Worm (Caenorhabditis elegans) whole organism, L2 larva: ENCODE results near the gene acp-6.

Experiments used
- C34F6.9 ChIP-seq: fragments of 150-350 bp; optimal IDR thresholded peaks from 2 replicates; lab custom pipeline; 2014; ENCODE audit warnings: missing biosample characterization, missing genetic modification characterization
- F13H6.1 ChIP-seq: sonication (generic microtip); optimal IDR thresholded peaks from 2 replicates; lab custom pipeline; 2016; ENCODE audit warnings: missing genetic modification characterization, missing compliant biosample characterization
- R02D3.7 ChIP-seq: fragments of 150-350 bp; optimal IDR thresholded peaks from 2 replicates; lab custom pipeline; 2014; ENCODE audit warnings: missing biosample characterization, missing genetic modification characterization
- Y55F3AM.14 ChIP-seq: fragments of 200-800 bp; sonication (Bioruptor generic); optimal IDR thresholded peaks from 2 replicates; lab custom pipeline; 2018; ENCODE audit warnings: mild to moderate bottlenecking, missing genetic modification characterization, missing compliant biosample characterization
- ZK546.5 ChIP-seq: sonication (generic microtip); optimal IDR thresholded peaks from 2 replicates; lab custom pipeline; 2017; ENCODE audit warnings: missing biosample characterization, missing genetic modification characterization
- blmp-1 ChIP-seq: sonication (generic microtip); optimal IDR thresholded peaks from 2 replicates; lab custom pipeline; 2017; ENCODE audit warnings: missing genetic modification characterization, mild to moderate bottlenecking, missing compliant biosample characterization, antibody characterized with exemption, moderate library complexity; ENCODE audit not compliant: insufficient read depth
- ceh-82 ChIP-seq: fragments of 150-350 bp; optimal IDR thresholded peaks from 2 replicates; lab custom pipeline; 2014; ENCODE audit warnings: missing biosample characterization, missing genetic modification characterization
- crh-2 ChIP-seq: sonication (generic microtip); optimal IDR thresholded peaks from 2 replicates; lab custom pipeline; 2017; ENCODE audit warnings: missing biosample characterization, missing genetic modification characterization
- egl-27 ChIP-seq: sonication (generic microtip); optimal IDR thresholded peaks from 3 replicates; lab custom pipeline; 2017; ENCODE audit warnings: missing biosample characterization, missing genetic modification reagents, missing genetic modification characterization
- elt-1 ChIP-seq: fragments of 150-350 bp; optimal IDR thresholded peaks from 2 replicates; lab custom pipeline; 2014; ENCODE audit warnings: missing biosample characterization, missing genetic modification characterization
- fos-1 ChIP-seq: fragments of 150-350 bp; optimal IDR thresholded peaks from 2 replicates; lab custom pipeline; 2014; ENCODE audit warnings: missing biosample characterization, missing genetic modification characterization
- gmeb-1 ChIP-seq: fragments of 150-350 bp; optimal IDR thresholded peaks from 2 replicates; lab custom pipeline; 2014; ENCODE audit warnings: missing biosample characterization, missing genetic modification characterization
- lin-39 ChIP-seq: fragments of 150-350 bp; optimal IDR thresholded peaks from 2 replicates; lab custom pipeline; 2014; ENCODE audit warnings: missing biosample characterization, missing genetic modification reagents, missing genetic modification characterization
- lsy-2 ChIP-seq, 2 experiments: fragments of 150-350 bp in 1 of 2; sonication (generic microtip) in 1 of 2; optimal IDR thresholded peaks; 2 replicates each; lab custom pipeline; 2014 to 2017; ENCODE audit warnings: missing biosample characterization in 2 of 2, missing genetic modification characterization in 2 of 2
- mab-5 ChIP-seq: fragments of 150-350 bp; optimal IDR thresholded peaks from 2 replicates; lab custom pipeline; 2014; ENCODE audit warnings: missing biosample characterization, missing genetic modification characterization
- mbf-1 ChIP-seq: sonication (generic microtip); optimal IDR thresholded peaks from 2 replicates; lab custom pipeline; 2017; ENCODE audit warnings: missing biosample characterization, missing genetic modification characterization
- mdl-1 ChIP-seq, 2 experiments: fragments of 150-350 bp in 1 of 2; sonication (generic microtip) in 1 of 2; optimal IDR thresholded peaks; 2 replicates each; lab custom pipeline; 2017; ENCODE audit warnings: missing biosample characterization in 2 of 2, missing genetic modification characterization in 2 of 2
- nhr-10 ChIP-seq: sonication (generic microtip); optimal IDR thresholded peaks from 2 replicates; lab custom pipeline; 2017; ENCODE audit warnings: missing biosample characterization, missing genetic modification characterization
- nhr-129 ChIP-seq: fragments of 150-350 bp; optimal IDR thresholded peaks from 2 replicates; lab custom pipeline; 2014; ENCODE audit warnings: missing biosample characterization, missing genetic modification characterization
- nhr-21 ChIP-seq: fragments of 150-350 bp; optimal IDR thresholded peaks from 2 replicates; lab custom pipeline; 2014; ENCODE audit warnings: missing biosample characterization, missing genetic modification characterization
- nhr-23 ChIP-seq: fragments of 150-350 bp; optimal IDR thresholded peaks from 2 replicates; lab custom pipeline; 2014; ENCODE audit warnings: missing biosample characterization, missing genetic modification reagents, missing genetic modification characterization
- nhr-25 ChIP-seq: fragments of 150-350 bp; sonication (generic microtip); optimal IDR thresholded peaks from 3 replicates; lab custom pipeline; 2014; ENCODE audit warnings: missing biosample characterization, missing genetic modification characterization
- nhr-6 ChIP-seq: fragments of 150-350 bp; optimal IDR thresholded peaks from 2 replicates; lab custom pipeline; 2014; ENCODE audit warnings: missing biosample characterization, missing genetic modification characterization
- nhr-77 ChIP-seq: fragments of 150-350 bp; optimal IDR thresholded peaks from 2 replicates; lab custom pipeline; 2014; ENCODE audit warnings: missing biosample characterization, missing genetic modification characterization
- sma-3 ChIP-seq: sonication (generic microtip); optimal IDR thresholded peaks from 2 replicates; lab custom pipeline; 2016; ENCODE audit warnings: missing genetic modification reagents, missing genetic modification characterization, missing compliant biosample characterization
- sma-9 ChIP-seq, 2 experiments: fragments of 150-350 bp in 1 of 2; sonication (generic microtip) in 1 of 2; optimal IDR thresholded peaks; 2 replicates each; lab custom pipeline; 2014 to 2016; ENCODE audit warnings: missing genetic modification characterization in 2 of 2, mild to moderate bottlenecking in 1 of 2, missing biosample characterization in 1 of 2, missing compliant biosample characterization in 1 of 2, missing genetic modification reagents in 1 of 2, moderate library complexity in 1 of 2
- snpc-4 ChIP-seq: fragments of 150-350 bp; optimal IDR thresholded peaks from 2 replicates; lab custom pipeline; 2014; ENCODE audit warnings: missing biosample characterization, missing genetic modification characterization
- unc-55 ChIP-seq: fragments of 150-350 bp; sonication (generic microtip); optimal IDR thresholded peaks from 3 replicates; lab custom pipeline; 2014; ENCODE audit warnings: missing biosample characterization, missing genetic modification reagents, missing genetic modification characterization
- unc-62 ChIP-seq: fragments of 150-350 bp; optimal IDR thresholded peaks from 2 replicates; lab custom pipeline; 2014; ENCODE audit warnings: missing biosample characterization, missing genetic modification reagents, missing genetic modification characterization
- zag-1 ChIP-seq: fragments of 150-350 bp; optimal IDR thresholded peaks from 2 replicates; lab custom pipeline; 2014; ENCODE audit warnings: missing biosample characterization, missing genetic modification characterization
- ztf-1 ChIP-seq: fragments of 200-800 bp; sonication (Bioruptor generic); conservative IDR thresholded peaks from 2 replicates; pipeline ENCODE4 v1.3.6; 2022; ENCODE audit warnings: missing genetic modification characterization, missing compliant biosample characterization

Gene acp-6

DNA sequence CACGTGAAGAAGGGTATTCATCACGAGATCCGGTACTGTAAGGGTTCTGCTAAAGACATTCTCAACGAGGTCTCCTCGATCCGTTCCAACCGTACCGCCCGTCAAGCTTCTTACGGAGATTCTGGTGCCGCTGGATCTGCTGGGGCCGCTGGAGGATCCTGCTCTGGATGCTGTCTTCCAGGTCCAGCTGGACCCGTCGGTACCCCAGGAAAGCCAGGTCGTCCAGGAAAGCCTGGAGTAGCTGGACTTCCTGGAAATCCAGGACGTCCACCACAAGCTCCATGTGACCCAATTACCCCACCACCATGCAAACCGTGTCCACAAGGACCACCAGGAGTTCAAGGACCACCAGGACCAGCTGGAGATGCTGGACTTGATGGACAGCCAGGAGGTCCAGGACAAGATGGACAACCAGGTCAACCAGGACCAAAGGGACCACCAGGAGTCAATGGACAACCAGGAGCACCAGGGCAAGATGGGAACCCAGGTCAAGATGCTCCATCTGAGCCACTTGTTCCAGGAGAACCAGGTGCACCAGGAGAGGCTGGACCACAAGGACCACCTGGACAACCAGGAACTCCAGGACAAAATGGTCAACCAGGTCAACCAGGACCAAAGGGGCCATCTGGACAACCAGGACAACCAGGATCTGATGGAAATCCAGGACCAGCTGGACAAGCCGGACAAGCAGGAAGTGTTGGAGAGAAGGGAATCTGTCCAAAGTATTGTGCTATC is 48.4 kb downstream of the acp-6 start:
- TF ChIP-seq ztf-1 (GFP tag; lab: Robert Waterston, UW) = 0 out of 2 replicates have a peak, but pooled peaks have one; percentile 87
- no peak for TF ChIP-seq lsy-2 (tag; optimal IDR thresholded peaks at IDR 0.05; lab: Kevin White, UChicago)
- TF ChIP-seq nhr-10 (tag; lab: Kevin White, UChicago) = no peak

- TF ChIP-seq unc-55 (GFP tag; lab: Kevin White, UChicago) (peak; percentile 85), blmp-1 (tag; lab: Kevin White, UChicago) (peak; percentile 13), fos-1 (tag; lab: Kevin White, UChicago) (peak; percentile 37), nhr-10 (tag; lab: Kevin White, UChicago) (no peak), nhr-77 (no peak), ZK546.5 (tag; lab: Kevin White, UChicago) (peak; percentile 20), nhr-129 (tag; lab: Kevin White, UChicago) (peak; percentile 72), F13H6.1 (tag; lab: Kevin White, UChicago) (peak; percentile 41), nhr-6 (tag; lab: Kevin White, UChicago) (peak; percentile 27), zag-1 (tag; lab: Kevin White, UChicago) (no peak), R02D3.7 (tag; lab: Kevin White, UChicago) (peak; percentile 54), elt-1 (no peak), lin-39 (tag; lab: Kevin White, UChicago) (no peak), unc-62 (GFP tag; lab: Kevin White, UChicago) (no peak), nhr-21 (peak; percentile 39), crh-2 (tag; lab: Kevin White, UChicago) (peak; percentile 81), gmeb-1 (peak; percentile 86), lsy-2 (tag; optimal IDR thresholded peaks at IDR 0.05; lab: Kevin White, UChicago) (peak; percentile 76 to 85), mbf-1 (tag; lab: Kevin White, UChicago) (peak; percentile 4), sma-3 (peak; percentile 71), mdl-1 (tag; optimal IDR thresholded peaks at IDR 0.05; lab: Kevin White, UChicago) (no peak), sma-9 (GFP tag; optimal IDR thresholded peaks at IDR 0.05; lab: Kevin White, UChicago) (peak; percentile 64), sma-9 (tag; optimal IDR thresholded peaks at IDR 0.05; lab: Kevin White, UChicago) (no peak), C34F6.9 (tag; lab: Kevin White, UChicago) (peak; percentile 83), mab-5 (tag; lab: Kevin White, UChicago) (peak; percentile 50), snpc-4 (peak; percentile 50), nhr-23 (tag; lab: Kevin White, UChicago) (no peak), nhr-25 (tag; lab: Kevin White, UChicago) (peak; percentile 66), ceh-82 (tag; lab: Kevin White, UChicago) (no peak), Y55F3AM.14 (GFP tag; lab: Kevin White, UChicago) (no peak), egl-27 (tag; lab: Kevin White, UChicago) (no peak)
Measured at ce11 chrIV:6376473-6377115, 49.3 kb downstream of the acp-6 start, which contains the start of the genes hrpf-2 and bli-6. Gene hrpf-2, minus strand, starts transcription at chrIV:6376523. Gene bli-6, plus strand, starts transcription at chrIV:6377065.
